Fruit fly (Drosophila melanogaster) whole organism, prepupa: ENCODE results near the gene Syx5.
A peak's percentile ranks its signal among the peaks of the same experiment; 100 is the strongest.

Experiments used
- Blimp-1 ChIP-seq: fragments of 200-800 bp; sonication (Bioruptor generic); optimal IDR thresholded peaks from 3 replicates; lab custom pipeline; 2017; ENCODE audit warnings: missing biosample characterization, missing genetic modification characterization, mild to moderate bottlenecking, moderate library complexity, missing genetic modification reagents
- CG10631 ChIP-seq: fragments of 200-800 bp; sonication (Bioruptor generic); optimal IDR thresholded peaks from 2 replicates; lab custom pipeline; 2016; ENCODE audit warnings: missing biosample characterization, missing genetic modification characterization
- CG11762 ChIP-seq: fragments of 200-800 bp; sonication (Bioruptor generic); optimal IDR thresholded peaks from 3 replicates; lab custom pipeline; 2016; ENCODE audit warnings: missing biosample characterization, missing genetic modification characterization; ENCODE audit not compliant: insufficient read depth
- CG11902 ChIP-seq: fragments of 200-800 bp; sonication (Bioruptor generic); optimal IDR thresholded peaks from 3 replicates; lab custom pipeline; 2016; ENCODE audit warnings: missing biosample characterization, missing genetic modification characterization
- CG15336 ChIP-seq: fragments of 200-800 bp; sonication (Bioruptor generic); IDR thresholded peaks from 2 replicates; pipeline ENCODE4 v1.3.6; 2022; ENCODE audit warnings: missing biosample characterization, missing genetic modification characterization
- CG1621 ChIP-seq: fragments of 200-800 bp; sonication (Bioruptor generic); optimal IDR thresholded peaks from 3 replicates; lab custom pipeline; 2018; ENCODE audit warnings: missing biosample characterization, mild to moderate bottlenecking, missing genetic modification characterization
- CG16779 ChIP-seq: fragments of 200-800 bp; sonication (Bioruptor generic); optimal IDR thresholded peaks from 3 replicates; lab custom pipeline; 2017; ENCODE audit warnings: missing biosample characterization, mild to moderate bottlenecking, missing genetic modification characterization
- CG3032 ChIP-seq: fragments of 200-800 bp; optimal IDR thresholded peaks from 2 replicates; lab custom pipeline; 2019; ENCODE audit warnings: missing biosample characterization, mild to moderate bottlenecking, missing genetic modification characterization, moderate library complexity
- CG3919 ChIP-seq: fragments of 200-800 bp; sonication (Bioruptor generic); optimal IDR thresholded peaks from 3 replicates; lab custom pipeline; 2016; ENCODE audit warnings: missing biosample characterization, missing genetic modification characterization
- CG6163 ChIP-seq: fragments of 200-800 bp; sonication (Bioruptor generic); IDR thresholded peaks from 3 replicates; pipeline ENCODE4 v1.3.6; 2022; ENCODE audit warnings: missing biosample characterization, missing genetic modification characterization
- CG6276 ChIP-seq: fragments of 200-800 bp; sonication (Bioruptor generic); optimal IDR thresholded peaks from 2 replicates; lab custom pipeline; 2017; ENCODE audit warnings: missing biosample characterization, mild to moderate bottlenecking, missing genetic modification characterization
- CG6792 ChIP-seq: fragments of 200-800 bp; sonication (Bioruptor generic); optimal IDR thresholded peaks from 3 replicates; lab custom pipeline; 2016; ENCODE audit warnings: missing biosample characterization, missing genetic modification characterization
- CG6854 ChIP-seq: fragments of 200-800 bp; sonication (Bioruptor generic); optimal IDR thresholded peaks from 2 replicates; lab custom pipeline; 2017; ENCODE audit warnings: missing biosample characterization, mild to moderate bottlenecking, missing genetic modification characterization
- CG7368 ChIP-seq: fragments of 200-800 bp; sonication (Bioruptor generic); optimal IDR thresholded peaks from 3 replicates; lab custom pipeline; 2016; ENCODE audit warnings: missing biosample characterization, missing genetic modification characterization
- CG8119 ChIP-seq: fragments of 200-800 bp; sonication (Bioruptor generic); IDR thresholded peaks from 3 replicates; pipeline ENCODE4 v1.3.6; 2022; ENCODE audit warnings: missing biosample characterization, missing genetic modification characterization
- CG8319 ChIP-seq: fragments of 200-800 bp; sonication (Bioruptor generic); optimal IDR thresholded peaks from 3 replicates; lab custom pipeline; 2016; ENCODE audit warnings: missing biosample characterization, missing genetic modification characterization
- CG8632 ChIP-seq: fragments of 200-800 bp; sonication (Bioruptor generic); optimal IDR thresholded peaks from 3 replicates; lab custom pipeline; 2016; ENCODE audit warnings: missing biosample characterization, missing genetic modification characterization
- CG9139 ChIP-seq: fragments of 200-800 bp; sonication (Bioruptor generic); optimal IDR thresholded peaks from 3 replicates; lab custom pipeline; 2017; ENCODE audit warnings: missing biosample characterization, mild to moderate bottlenecking, missing genetic modification characterization
- Eip78C ChIP-seq: fragments of 200-800 bp; sonication (Bioruptor generic); peaks from one replicate; lab custom pipeline; 2016; ENCODE audit warnings: missing biosample characterization, missing genetic modification characterization
- Eip93F ChIP-seq: fragments of 200-800 bp; sonication (Bioruptor generic); optimal IDR thresholded peaks from 2 replicates; lab custom pipeline; 2016; ENCODE audit warnings: missing biosample characterization, mild to moderate bottlenecking, missing genetic modification characterization
- Ets21C ChIP-seq: fragments of 200-800 bp; sonication (Bioruptor generic); optimal IDR thresholded peaks from 3 replicates; lab custom pipeline; 2016; ENCODE audit warnings: missing biosample characterization, missing genetic modification characterization
- Ets96B ChIP-seq: fragments of 200-800 bp; optimal IDR thresholded peaks from 2 replicates; lab custom pipeline; 2019; ENCODE audit warnings: missing biosample characterization, mild to moderate bottlenecking, missing genetic modification characterization, moderate library complexity
- Hr39 ChIP-seq: fragments of 200-800 bp; sonication (Bioruptor generic); optimal IDR thresholded peaks from 2 replicates; lab custom pipeline; 2016; ENCODE audit warnings: missing biosample characterization, missing genetic modification characterization
- Hr4 ChIP-seq: fragments of 200-800 bp; sonication (Bioruptor generic); optimal IDR thresholded peaks from 3 replicates; lab custom pipeline; 2016; ENCODE audit warnings: missing biosample characterization, missing genetic modification characterization
- Lpt ChIP-seq: fragments of 200-800 bp; sonication (Bioruptor generic); optimal IDR thresholded peaks from 3 replicates; lab custom pipeline; 2016; ENCODE audit warnings: missing biosample characterization, missing genetic modification characterization
- Met ChIP-seq: fragments of 200-800 bp; sonication (Bioruptor generic); optimal IDR thresholded peaks from 3 replicates; lab custom pipeline; 2016; ENCODE audit warnings: missing biosample characterization, missing genetic modification characterization
- OdsH ChIP-seq: fragments of 200-800 bp; sonication (Bioruptor generic); optimal IDR thresholded peaks from 3 replicates; lab custom pipeline; 2016; ENCODE audit warnings: missing biosample characterization, missing genetic modification characterization
- Sox14 ChIP-seq: fragments of 200-800 bp; sonication (Bioruptor generic); optimal IDR thresholded peaks from 3 replicates; lab custom pipeline; 2016; ENCODE audit warnings: missing biosample characterization, missing genetic modification characterization
- Sox15 ChIP-seq: fragments of 200-800 bp; sonication (Bioruptor generic); optimal IDR thresholded peaks from 3 replicates; lab custom pipeline; 2016; ENCODE audit warnings: missing biosample characterization, missing genetic modification characterization
- achi ChIP-seq: fragments of 200-800 bp; sonication (Bioruptor generic); optimal IDR thresholded peaks from 3 replicates; lab custom pipeline; 2016; ENCODE audit warnings: missing biosample characterization, missing genetic modification characterization
- acj6 ChIP-seq: fragments of 200-800 bp; sonication (Bioruptor generic); optimal IDR thresholded peaks from 3 replicates; lab custom pipeline; 2016; ENCODE audit warnings: missing biosample characterization, missing genetic modification characterization
- cyc ChIP-seq: fragments of 200-800 bp; sonication (Bioruptor generic); optimal IDR thresholded peaks from 3 replicates; lab custom pipeline; 2016; ENCODE audit warnings: missing biosample characterization, missing genetic modification characterization
- dsx ChIP-seq: fragments of 200-800 bp; optimal IDR thresholded peaks from 3 replicates; lab custom pipeline; 2019; ENCODE audit warnings: missing biosample characterization, mild to moderate bottlenecking, missing genetic modification characterization, moderate library complexity; ENCODE audit not compliant: poor library complexity, severe bottlenecking
- eg ChIP-seq: fragments of 200-800 bp; sonication (Bioruptor generic); IDR thresholded peaks from 3 replicates; pipeline ENCODE4 v1.3.6; 2022; ENCODE audit warnings: missing biosample characterization, missing genetic modification characterization
- esn ChIP-seq: fragments of 200-800 bp; sonication (Bioruptor generic); optimal IDR thresholded peaks from 2 replicates; lab custom pipeline; 2016; ENCODE audit warnings: missing biosample characterization, mild to moderate bottlenecking, missing genetic modification characterization, moderate library complexity
- fd59A ChIP-seq: fragments of 200-800 bp; sonication (Bioruptor generic); optimal IDR thresholded peaks from 2 replicates; lab custom pipeline; 2017; ENCODE audit warnings: missing biosample characterization, mild to moderate bottlenecking, missing genetic modification characterization, missing genetic modification reagents
- fkh ChIP-seq: fragments of 200-800 bp; sonication (Bioruptor generic); optimal IDR thresholded peaks from 3 replicates; lab custom pipeline; 2017; ENCODE audit warnings: missing biosample characterization, mild to moderate bottlenecking, missing genetic modification characterization, moderate library complexity
- net ChIP-seq: fragments of 200-800 bp; sonication (Bioruptor generic); optimal IDR thresholded peaks from 3 replicates; lab custom pipeline; 2016; ENCODE audit warnings: missing biosample characterization, missing genetic modification characterization
- salr ChIP-seq, 2 experiments: fragments of 200-800 bp; sonication (Bioruptor generic); optimal IDR thresholded peaks; 3 replicates each; lab custom pipeline; 2016 to 2018; ENCODE audit warnings: missing biosample characterization in 2 of 2, missing genetic modification characterization in 2 of 2, mild to moderate bottlenecking in 1 of 2
- spab ChIP-seq: fragments of 200-800 bp; sonication (Bioruptor generic); optimal IDR thresholded peaks from 2 replicates; lab custom pipeline; 2017; ENCODE audit warnings: missing biosample characterization, mild to moderate bottlenecking, missing genetic modification characterization, missing genetic modification reagents
- ss ChIP-seq, 2 experiments: fragments of 200-800 bp; sonication (Bioruptor generic); optimal IDR thresholded peaks; 2 replicates in 1 of 2; 3 replicates in 1 of 2; lab custom pipeline; 2017 to 2018; ENCODE audit warnings: mild to moderate bottlenecking in 2 of 2, missing biosample characterization in 2 of 2, missing genetic modification characterization in 2 of 2, moderate library complexity in 1 of 2
- topi ChIP-seq: fragments of 200-800 bp; sonication (Bioruptor generic); optimal IDR thresholded peaks from 3 replicates; lab custom pipeline; 2016; ENCODE audit warnings: missing biosample characterization, missing genetic modification characterization

The Syx5 gene

DNA sequence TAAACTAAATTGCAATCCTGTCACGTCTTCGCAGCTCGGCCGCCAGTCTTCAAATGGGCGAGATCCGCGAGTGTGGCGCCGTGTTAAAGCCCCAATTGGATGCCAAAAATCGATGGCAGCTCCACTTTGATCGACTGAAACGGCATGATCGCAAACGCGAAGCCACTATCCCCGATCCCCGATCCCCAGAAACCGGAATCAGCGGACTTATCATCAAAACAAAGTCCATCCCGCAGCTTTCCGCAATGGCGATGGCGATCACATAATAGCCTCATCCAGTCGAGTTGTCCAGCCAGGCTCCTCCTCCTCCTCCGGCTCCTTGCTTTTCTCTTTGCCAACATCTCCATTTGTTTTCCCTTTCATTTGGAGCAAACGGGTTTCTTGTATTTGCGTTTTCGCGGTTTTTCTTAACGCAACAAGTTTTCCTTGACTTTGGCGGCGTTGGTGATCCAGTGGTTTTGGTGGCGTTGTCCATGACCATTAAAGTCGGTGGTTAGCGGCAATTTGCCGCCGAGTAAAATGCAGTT is 14.1 kb upstream of the Syx5 start, which contains the start of gene CG13258:
Gene CG13258, minus strand, starts transcription at position 51 of the 527 bp plus-strand sequence.
- TF ChIP-seq Lpt (peak; percentile 31), eg (0 out of 3 replicates have a peak, but pooled peaks have one; percentile 24), Blimp-1 (GFP tag; lab: Kevin White, UChicago) (peak; percentile 90), CG11762 (GFP tag; lab: Kevin White, UChicago) (no peak), Hr39 (GFP tag; lab: Kevin White, UChicago) (no peak), ss (GFP tag; optimal IDR thresholded peaks at IDR 0.05; lab: Kevin White, UChicago) (no peak), Hr4 (no peak), CG15336 (GFP tag; lab: Robert Waterston, UW) (peak; percentile 47; the same call in 1 of the 2 replicates), CG3919 (no peak), salr (GFP tag; optimal IDR thresholded peaks at IDR 0.05; lab: Kevin White, UChicago) (no peak), CG7368 (GFP tag; lab: Kevin White, UChicago) (no peak), CG8119 (peak; percentile 35; the same call in 1 of the 3 replicates), dsx (GFP tag; lab: Kevin White, UChicago) (no peak), fd59A (no peak), spab (GFP tag; lab: Kevin White, UChicago) (no peak), cyc (GFP tag; lab: Kevin White, UChicago) (no peak), CG6276 (GFP tag; lab: Kevin White, UChicago) (peak; percentile 27)

dm6 chr2L:16293703-16294233 is 13.4 kb upstream of the Syx5 start, which contains the start of gene Cyp303a1:
Gene Cyp303a1 (plus strand): TSS chr2L:16294183.
- TF ChIP-seq salr (GFP tag; optimal IDR thresholded peaks at IDR 0.05; lab: Kevin White, UChicago), result no peak
- no peak for TF ChIP-seq fkh (GFP tag; lab: Kevin White, UChicago)
- TF ChIP-seq Ets21C (GFP tag; lab: Kevin White, UChicago), result no peak
- no peak for TF ChIP-seq fd59A
- no peak for TF ChIP-seq CG16779
- no peak for TF ChIP-seq cyc (GFP tag; lab: Kevin White, UChicago)
- no peak for TF ChIP-seq CG6854 (GFP tag; lab: Kevin White, UChicago)
- no peak for TF ChIP-seq net (GFP tag; lab: Kevin White, UChicago)

DNA sequence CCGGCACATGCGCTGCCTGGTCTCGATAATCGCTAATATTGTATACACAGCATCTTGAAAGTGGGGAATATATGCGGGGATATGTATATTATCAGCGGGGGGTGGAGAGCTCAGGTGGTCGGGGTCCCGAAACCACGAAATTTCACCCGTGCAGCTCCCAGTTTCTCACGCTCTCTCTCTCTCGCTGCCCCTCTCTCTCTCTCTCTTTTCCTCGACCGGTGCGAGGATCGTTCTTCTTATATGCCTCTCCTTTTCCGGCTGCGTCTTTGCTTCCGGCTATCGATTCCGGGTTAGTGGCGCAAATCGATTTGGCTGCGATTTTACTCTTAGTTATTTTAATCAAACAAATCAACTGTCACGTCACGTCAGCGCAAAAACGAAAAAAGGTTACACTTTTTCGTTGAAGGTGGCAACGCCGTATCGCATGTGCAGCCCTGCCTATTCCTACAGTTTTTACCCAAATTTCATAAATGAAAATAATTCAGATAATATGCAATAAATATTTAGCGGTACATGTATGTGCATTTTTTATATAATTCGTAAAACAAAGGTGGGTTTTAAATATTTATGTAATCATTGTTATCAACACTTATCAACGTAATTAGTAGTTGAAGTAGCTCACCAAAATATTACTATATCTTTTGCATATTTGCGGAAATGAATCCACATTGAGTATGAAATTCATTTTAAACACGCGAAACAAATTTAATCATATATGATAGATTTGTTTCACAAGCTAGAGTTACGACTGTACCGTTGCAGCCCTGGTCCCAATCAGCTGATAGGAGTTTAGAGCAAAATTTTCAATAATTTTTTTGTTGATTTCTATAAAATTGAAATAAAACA is 7.5 kb upstream of the Syx5 start, which contains the start of the genes heix and CG17328:
Gene heix, minus strand, starts transcription at position 393 of the 846 bp plus-strand sequence.
Gene CG17328, plus strand, starts transcription at position 478 of the 846 bp plus-strand sequence.
- peak; percentile 66 for TF ChIP-seq CG1621 (tag; lab: Kevin White, UChicago)
- TF ChIP-seq CG10631 (GFP tag; lab: Kevin White, UChicago), result peak; percentile 80
- TF ChIP-seq CG9139 (GFP tag; lab: Kevin White, UChicago), result no peak
- peak; percentile 84 for TF ChIP-seq esn (GFP tag; lab: Kevin White, UChicago)
- TF ChIP-seq CG6792, result peak; percentile 56
- TF ChIP-seq CG7368 (GFP tag; lab: Kevin White, UChicago), result peak; percentile 52
- no peak for TF ChIP-seq CG6276 (GFP tag; lab: Kevin White, UChicago)
- no peak; the same call in 1 of the 3 replicates for TF ChIP-seq CG6163
- TF ChIP-seq Eip93F (GFP tag; lab: Kevin White, UChicago), result peak; percentile 47
- TF ChIP-seq Ets96B (tag; lab: Kevin White, UChicago), result peak; percentile 61
- peak; percentile 74 for TF ChIP-seq CG11902
- TF ChIP-seq CG6854 (GFP tag; lab: Kevin White, UChicago), result peak; percentile 61
- peak; percentile 75 for TF ChIP-seq topi (GFP tag; lab: Kevin White, UChicago)
- TF ChIP-seq Eip78C, result peak; percentile 91
- TF ChIP-seq CG8632 (GFP tag; lab: Kevin White, UChicago), result peak; percentile 54
- TF ChIP-seq Sox15 (GFP tag; lab: Kevin White, UChicago), result peak; percentile 70
- TF ChIP-seq acj6 (GFP tag; lab: Kevin White, UChicago), result peak; percentile 82
- peak; percentile 83 for TF ChIP-seq achi
- no peak for TF ChIP-seq CG8119
- TF ChIP-seq Hr4, result peak; percentile 86
- no peak for TF ChIP-seq dsx (GFP tag; lab: Kevin White, UChicago)
- peak; percentile 64 for TF ChIP-seq CG3032 (tag; lab: Kevin White, UChicago)
- TF ChIP-seq salr (GFP tag; optimal IDR thresholded peaks at IDR 0.05; lab: Kevin White, UChicago), result peak; percentile 63 to 72
- TF ChIP-seq net (GFP tag; lab: Kevin White, UChicago), result no peak
- peak; percentile 81 for TF ChIP-seq Sox14 (GFP tag; lab: Kevin White, UChicago)
- TF ChIP-seq Met (GFP tag; lab: Kevin White, UChicago), result peak; percentile 77
- no peak for TF ChIP-seq Hr39 (GFP tag; lab: Kevin White, UChicago)
- peak; percentile 28 for TF ChIP-seq Blimp-1 (GFP tag; lab: Kevin White, UChicago)
- TF ChIP-seq fkh (GFP tag; lab: Kevin White, UChicago), result peak; percentile 69
- TF ChIP-seq OdsH (GFP tag; lab: Kevin White, UChicago), result peak; percentile 77
- peak; percentile 56 for TF ChIP-seq CG8319 (GFP tag; lab: Kevin White, UChicago)
